Worm (Caenorhabditis elegans): ENCODE data around the gene maa-1.

DNA sequence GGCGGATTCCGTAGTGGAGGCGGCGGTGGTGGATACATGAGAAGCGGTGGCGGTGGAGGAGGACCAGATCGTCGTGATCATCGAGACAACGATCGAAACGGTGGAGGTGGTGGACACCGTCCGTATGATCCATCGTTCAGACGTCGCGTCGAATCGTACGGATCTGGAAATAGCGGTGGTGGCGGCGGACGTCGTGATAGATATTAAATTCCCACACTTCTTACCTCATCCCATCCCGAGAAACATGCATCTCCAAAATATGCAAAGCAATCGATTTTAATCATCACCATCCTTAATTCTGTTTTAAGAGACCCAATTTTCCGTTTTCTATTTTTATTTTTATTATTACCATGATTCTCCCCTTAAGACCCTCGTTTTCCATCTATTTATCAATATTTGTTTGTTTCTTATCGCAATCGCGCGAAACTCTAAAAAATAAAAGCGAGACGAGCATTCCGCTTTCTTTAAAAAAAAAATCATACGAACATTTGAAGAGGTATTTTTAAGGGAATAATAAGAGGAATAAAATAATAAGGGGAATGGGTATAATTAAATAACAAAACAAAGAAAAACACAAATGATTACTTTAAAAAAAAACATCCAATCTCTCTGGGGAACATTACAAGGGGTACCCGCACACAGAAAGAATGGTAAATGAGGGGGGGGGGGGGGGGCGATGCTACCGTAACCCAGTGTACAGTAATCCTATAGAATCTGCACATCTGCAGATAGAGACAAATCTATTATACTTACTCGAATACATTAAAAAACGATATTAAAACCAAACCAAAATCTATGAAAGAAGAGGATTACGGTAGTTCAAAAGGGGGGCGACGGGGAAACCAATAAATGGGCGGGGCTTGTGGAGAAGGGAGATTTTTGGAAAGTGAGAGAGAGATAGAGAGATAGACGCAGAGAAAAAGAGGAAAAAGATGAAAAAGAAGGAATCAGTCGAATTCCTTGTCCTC is 8.5 kb upstream of the maa-1 start:
- no peak for TF ChIP-seq ets-7 (tag; optimal IDR thresholded peaks at IDR 0.05)
- TF ChIP-seq F13C5.2 (tag; optimal IDR thresholded peaks at IDR 0.05): no peak
- TF ChIP-seq aly-1 (tag; optimal IDR thresholded peaks at IDR 0.05): no peak
- TF ChIP-seq pes-1 (GFP tag; IDR thresholded peaks at IDR 0.05): no peak
- no peak for TF ChIP-seq hmbx-1 (tag; optimal IDR thresholded peaks at IDR 0.05)
- TF ChIP-seq ama-1 (optimal IDR thresholded peaks at IDR 0.05): no peak
- peak; percentile 58 for TF ChIP-seq ceh-36 (tag; optimal IDR thresholded peaks at IDR 0.05)
- no peak for TF ChIP-seq B0310.2 (tag; optimal IDR thresholded peaks at IDR 0.05)
- TF ChIP-seq tbx-37 (GFP tag; conservative IDR thresholded peaks at IDR 0.05): 0 out of 2 replicates have a peak, but pooled peaks have one; percentile 29
- TF ChIP-seq tbx-11 (GFP tag; IDR thresholded peaks at IDR 0.05): no peak
- no peak for TF ChIP-seq ceh-13 (GFP tag; optimal IDR thresholded peaks at IDR 0.05)
- TF ChIP-seq hmg-4 (GFP tag; optimal IDR thresholded peaks at IDR 0.05): no peak
